Worm (Caenorhabditis elegans): ENCODE data around the gene F55F1.2.

The F55F1.2 gene

DNA sequence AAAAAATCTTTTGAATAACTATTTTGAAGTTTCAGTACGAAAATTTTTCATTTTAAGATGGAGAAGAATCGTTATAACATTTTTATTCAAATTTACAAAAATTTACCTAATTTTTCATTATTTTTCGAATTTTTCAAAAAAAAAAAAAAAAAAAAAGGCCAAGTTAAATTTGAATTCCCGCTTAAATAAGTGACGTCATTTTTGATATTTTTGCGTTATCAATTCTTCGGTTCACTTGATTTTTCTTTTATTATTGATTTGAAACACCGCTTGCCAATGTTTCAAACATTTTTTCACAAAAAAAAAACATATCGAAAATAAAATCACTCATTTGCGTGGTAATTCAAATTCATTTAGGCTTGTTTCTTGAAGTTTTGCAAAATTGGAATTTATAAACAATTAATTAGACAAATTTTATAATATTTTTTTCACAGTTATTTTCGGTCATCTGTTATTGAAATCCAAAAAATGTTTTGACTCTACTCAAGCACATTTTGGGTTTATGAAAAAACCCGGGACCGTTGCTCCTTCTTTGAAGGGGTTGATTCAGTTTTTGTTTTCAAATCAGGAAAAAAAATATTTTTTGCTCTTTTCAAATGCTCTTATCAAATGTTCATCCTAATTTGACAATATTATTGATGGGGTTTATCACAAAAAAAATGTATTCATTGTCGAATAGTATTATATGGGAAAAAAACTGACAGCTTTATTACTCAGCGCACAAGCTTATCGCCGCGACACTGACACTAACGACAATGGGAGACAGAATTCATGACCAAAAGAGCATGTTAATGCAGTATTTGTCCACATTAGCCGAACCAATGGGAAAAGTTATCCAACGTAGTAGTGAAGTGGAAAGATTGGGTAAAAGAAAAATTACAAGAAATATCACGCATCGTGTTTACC, 15.6 kb downstream of the F55F1.2 start (continued):
- no peak for TF ChIP-seq daf-8 (GFP tag; IDR thresholded peaks at IDR 0.05)
- TF ChIP-seq set-16 (GFP tag; IDR thresholded peaks at IDR 0.05) = no peak
- TF ChIP-seq spr-3 (GFP tag; optimal IDR thresholded peaks at IDR 0.05) = no peak
- TF ChIP-seq zip-2 (tag; optimal IDR thresholded peaks at IDR 0.05) = no peak
- no peak for TF ChIP-seq jun-1 (tag; optimal IDR thresholded peaks at IDR 0.05)
- no peak for TF ChIP-seq pha-4 (GFP tag; IDR thresholded peaks at IDR 0.05)
- no peak for TF ChIP-seq pha-4 (tag; optimal IDR thresholded peaks at IDR 0.05)
- TF ChIP-seq mxl-3 (GFP tag; optimal IDR thresholded peaks at IDR 0.05) = no peak
- no peak for TF ChIP-seq nhr-10 (tag; optimal IDR thresholded peaks at IDR 0.05)
- no peak for TF ChIP-seq snpc-4 (tag; optimal IDR thresholded peaks at IDR 0.05)
- TF ChIP-seq nhr-28 (tag; optimal IDR thresholded peaks at IDR 0.05) = no peak
- no peak for TF ChIP-seq mdt-29 (GFP tag; IDR thresholded peaks at IDR 0.05)
- no peak for TF ChIP-seq ama-1 (optimal IDR thresholded peaks at IDR 0.05)
- TF ChIP-seq mes-2 (tag; optimal IDR thresholded peaks at IDR 0.05; ENCODE audit: poor library complexity, severe bottlenecking) = no peak
- no peak for TF ChIP-seq madf-9 (GFP tag; conservative IDR thresholded peaks at IDR 0.05)
- TF ChIP-seq nhr-41 (GFP tag; IDR thresholded peaks at IDR 0.05) = no peak
- peak; percentile 53; the same call in 1 of the 2 replicates for TF ChIP-seq ceh-20 (GFP tag; IDR thresholded peaks at IDR 0.05)
- no peak for TF ChIP-seq hif-1 (tag; optimal IDR thresholded peaks at IDR 0.05)
- TF ChIP-seq F44E2.7 (GFP tag; IDR thresholded peaks at IDR 0.05) = no peak
- TF ChIP-seq F49E8.2 (tag; optimal IDR thresholded peaks at IDR 0.05; ENCODE audit: borderline replicate concordance) = no peak
- no peak for TF ChIP-seq ZK337.2 (GFP tag; IDR thresholded peaks at IDR 0.05)
- no peak for TF ChIP-seq mxl-2 (GFP tag; conservative IDR thresholded peaks at IDR 0.05)
- TF ChIP-seq egl-27 (tag; optimal IDR thresholded peaks at IDR 0.05) = no peak
- TF ChIP-seq R02D3.7 (tag; optimal IDR thresholded peaks at IDR 0.05) = no peak
- no peak for TF ChIP-seq ceh-62 (tag; optimal IDR thresholded peaks at IDR 0.05)

DNA sequence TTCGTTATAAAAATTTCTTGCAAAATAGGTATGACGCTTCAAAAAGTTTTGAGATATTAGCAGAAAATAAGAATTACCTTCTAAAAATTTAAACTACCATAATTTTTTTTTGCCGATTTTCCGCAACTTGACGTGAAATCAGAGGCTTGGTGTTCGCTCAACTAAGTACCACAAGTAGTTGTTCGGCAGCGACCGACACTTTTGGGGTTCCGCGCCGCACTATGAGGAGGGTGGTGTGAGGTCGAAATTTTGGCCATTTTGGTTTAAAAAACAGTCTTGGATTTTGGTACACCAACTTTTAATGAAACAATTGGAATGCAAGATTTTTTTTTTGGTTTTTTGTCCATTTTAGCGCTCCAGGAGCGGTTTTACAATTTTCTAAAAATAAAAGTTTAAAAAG, 17.0 kb downstream of the F55F1.2 start:
- TF ChIP-seq aha-1 (tag) (peak; percentile 11), Y75B8A.6 (GFP tag; IDR thresholded peaks at IDR 0.05) (no peak)

DNA sequence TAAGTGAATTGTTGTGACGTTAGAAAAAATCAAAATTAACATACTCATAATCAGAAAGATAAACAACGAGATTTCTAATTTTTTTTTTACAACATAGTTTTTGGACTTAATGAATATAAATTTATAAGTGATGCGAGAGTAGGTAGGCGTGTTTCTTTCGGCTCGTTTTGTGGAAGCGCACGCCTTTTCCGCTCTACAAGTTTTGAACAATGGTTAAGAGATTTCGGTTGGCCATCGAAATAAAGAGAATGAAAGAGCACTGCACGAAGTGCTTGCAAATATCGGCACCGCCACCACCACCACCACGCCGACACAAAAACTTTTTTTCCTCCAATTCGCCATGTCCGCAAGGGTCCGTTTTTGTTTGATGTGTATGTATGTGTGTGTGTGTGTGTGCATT, 21.0 kb downstream of the F55F1.2 start:
- TF ChIP-seq lin-13 (GFP tag; optimal IDR thresholded peaks at IDR 0.05) = no peak
- no peak for TF ChIP-seq duxl-1 (tag; optimal IDR thresholded peaks at IDR 0.05; ENCODE audit: poor library complexity)
- TF ChIP-seq ceh-62 (tag; optimal IDR thresholded peaks at IDR 0.05) = no peak
- no peak for TF ChIP-seq nhr-25 (tag; optimal IDR thresholded peaks at IDR 0.05; ENCODE audit: borderline replicate concordance, insufficient read depth)
- TF ChIP-seq aha-1 (tag) = peak; percentile 21
- no peak for TF ChIP-seq nhr-28 (tag; optimal IDR thresholded peaks at IDR 0.05)
- TF ChIP-seq unc-62 (GFP tag; optimal IDR thresholded peaks at IDR 0.05 in 1 of 2) = peak in 1 of 2 experiments; percentile 89
- no peak for TF ChIP-seq unc-62 (tag; optimal IDR thresholded peaks at IDR 0.05)
- no peak for TF ChIP-seq pha-4 (GFP tag; IDR thresholded peaks at IDR 0.05)
- TF ChIP-seq pha-4 (tag; optimal IDR thresholded peaks at IDR 0.05) = no peak
- TF ChIP-seq hlh-30 (tag; optimal IDR thresholded peaks at IDR 0.05; ENCODE audit: insufficient read depth) = no peak
- TF ChIP-seq ceh-44 (GFP tag; IDR thresholded peaks at IDR 0.05) = no peak

DNA sequence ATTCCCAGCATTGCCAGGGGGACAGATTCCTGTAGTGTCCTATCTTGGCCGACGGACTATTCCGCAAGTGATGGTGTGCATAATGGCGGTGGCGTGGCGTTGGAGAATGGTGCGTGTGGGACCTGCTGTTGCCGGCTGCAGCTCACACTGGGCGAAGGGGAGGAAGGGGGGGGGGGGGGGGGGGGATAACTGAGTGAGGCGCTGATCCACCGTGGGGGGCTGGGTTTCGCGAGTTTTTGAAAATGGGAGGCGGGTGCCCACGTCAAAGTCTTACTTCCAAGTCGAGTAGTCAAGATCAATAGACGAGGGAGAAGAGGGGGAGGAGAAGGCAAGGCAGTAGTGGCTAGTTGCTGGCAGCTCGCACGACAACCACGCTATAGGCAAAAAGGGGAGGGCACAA, 38.4 kb downstream of the F55F1.2 start:
- TF ChIP-seq set-16 (GFP tag; IDR thresholded peaks at IDR 0.05) (peak; percentile 96), lin-13 (GFP tag; optimal IDR thresholded peaks at IDR 0.05) (no peak), hmg-1.1 (GFP tag; IDR thresholded peaks at IDR 0.05) (0 out of 2 replicates have a peak, but pooled peaks have one; percentile 38)

Measured in whole organism, L4 larva.